Worm (Caenorhabditis elegans) whole organism, early embryonic: Measurements from ENCODE around the gene cng-3.

Experiments used
- B0310.2 ChIP-seq: sonication (generic microtip); optimal IDR thresholded peaks from 2 replicates; lab custom pipeline; 2016; ENCODE audit warnings: mild to moderate bottlenecking, missing genetic modification characterization, missing compliant biosample characterization
- F13C5.2 ChIP-seq: sonication (generic microtip); optimal IDR thresholded peaks from 2 replicates; lab custom pipeline; 2017; ENCODE audit warnings: mild to moderate bottlenecking, missing genetic modification characterization, inconsistent platforms, missing compliant biosample characterization
- aly-1 ChIP-seq: sonication (generic microtip); optimal IDR thresholded peaks from 2 replicates; lab custom pipeline; 2016; ENCODE audit warnings: missing genetic modification characterization, missing compliant biosample characterization
- ama-1 ChIP-seq: fragments of 150-350 bp; optimal IDR thresholded peaks from 2 replicates; lab custom pipeline; 2014
- ceh-13 ChIP-seq: fragments of 200-800 bp; sonication (Bioruptor generic); optimal IDR thresholded peaks from 2 replicates; lab custom pipeline; 2018; ENCODE audit warnings: mild to moderate bottlenecking, missing genetic modification characterization, missing compliant biosample characterization
- ceh-36 ChIP-seq: sonication (generic microtip); optimal IDR thresholded peaks from 2 replicates; lab custom pipeline; 2016; ENCODE audit warnings: missing genetic modification characterization, inconsistent platforms, missing compliant biosample characterization
- ets-7 ChIP-seq: sonication (generic microtip); optimal IDR thresholded peaks from 2 replicates; lab custom pipeline; 2016; ENCODE audit warnings: missing genotype, missing genetic modification characterization, missing compliant biosample characterization
- flt-1 ChIP-seq: fragments of 200-800 bp; sonication (Bioruptor generic); IDR thresholded peaks from 2 replicates; pipeline ENCODE4 v1.3.6; 2022; ENCODE audit warnings: missing genetic modification characterization, missing compliant biosample characterization
- hmbx-1 ChIP-seq: sonication (generic microtip); optimal IDR thresholded peaks from 2 replicates; lab custom pipeline; 2016; ENCODE audit warnings: mild to moderate bottlenecking, missing genetic modification characterization, missing compliant biosample characterization
- hmg-4 ChIP-seq: fragments of 200-800 bp; sonication (Bioruptor generic); optimal IDR thresholded peaks from 2 replicates; lab custom pipeline; 2018; ENCODE audit warnings: mild to moderate bottlenecking, missing genetic modification characterization, missing compliant biosample characterization
- hnd-1 ChIP-seq: sonication (generic microtip); optimal IDR thresholded peaks from 2 replicates; lab custom pipeline; 2016; ENCODE audit warnings: missing genetic modification characterization, missing compliant biosample characterization
- pes-1 ChIP-seq: fragments of 200-800 bp; sonication (Bioruptor generic); IDR thresholded peaks from 2 replicates; pipeline ENCODE4 v1.3.6; 2022; ENCODE audit warnings: missing genetic modification reagents, missing genetic modification characterization, missing compliant biosample characterization
- scrt-1 ChIP-seq: fragments of 200-800 bp; sonication (Bioruptor generic); IDR thresholded peaks from 2 replicates; pipeline ENCODE4 v1.3.6; 2022; ENCODE audit warnings: missing genetic modification characterization, missing compliant biosample characterization
- sea-1 ChIP-seq: fragments of 200-800 bp; sonication (Bioruptor generic); conservative IDR thresholded peaks from 2 replicates; pipeline ENCODE4 v1.3.6; 2022; ENCODE audit warnings: missing genetic modification characterization, missing compliant biosample characterization
- tbx-11 ChIP-seq: fragments of 200-800 bp; sonication (Bioruptor generic); IDR thresholded peaks from 2 replicates; pipeline ENCODE4 v1.3.6; 2022; ENCODE audit warnings: missing genetic modification characterization, missing compliant biosample characterization
- tbx-37 ChIP-seq: fragments of 200-800 bp; sonication (Bioruptor generic); conservative IDR thresholded peaks from 2 replicates; pipeline ENCODE4 v1.3.6; 2022; ENCODE audit warnings: missing genetic modification reagents, missing genetic modification characterization, missing compliant biosample characterization
- tra-4 ChIP-seq: sonication (generic microtip); optimal IDR thresholded peaks from 2 replicates; lab custom pipeline; 2017; ENCODE audit warnings: missing genetic modification characterization, missing compliant biosample characterization

The cng-3 gene

ce11 chrIV:9485972-9486371, 5.1 kb upstream of the cng-3 start, which contains the start of gene sru-2:
Gene sru-2 (plus strand): TSS chrIV:9486272.
- TF ChIP-seq tra-4 (tag; lab: Kevin White, UChicago) (no peak), flt-1 (GFP tag; lab: Robert Waterston, UW) (no peak), hmbx-1 (tag; lab: Kevin White, UChicago) (no peak), aly-1 (tag; lab: Kevin White, UChicago) (no peak), tbx-37 (GFP tag; lab: Robert Waterston, UW) (no peak)

ce11 chrIV:9485040-9485439, 4.2 kb upstream of the cng-3 start, which contains the start of gene gadr-2:
Gene gadr-2 (minus strand): TSS chrIV:9485140.
- no peak for TF ChIP-seq B0310.2 (tag; lab: Kevin White, UChicago)
- no peak for TF ChIP-seq sea-1 (GFP tag; lab: Robert Waterston, UW)
- TF ChIP-seq tbx-37 (GFP tag; lab: Robert Waterston, UW): no peak
- TF ChIP-seq ceh-13: no peak
- no peak for TF ChIP-seq aly-1 (tag; lab: Kevin White, UChicago)
- TF ChIP-seq F13C5.2 (tag; lab: Kevin White, UChicago): no peak
- no peak for TF ChIP-seq scrt-1 (GFP tag; lab: Robert Waterston, UW)
- TF ChIP-seq hmg-4 (GFP tag; lab: Kevin White, UChicago): no peak
- TF ChIP-seq flt-1 (GFP tag; lab: Robert Waterston, UW): no peak
- TF ChIP-seq hmbx-1 (tag; lab: Kevin White, UChicago): no peak
- TF ChIP-seq tbx-11 (GFP tag; lab: Robert Waterston, UW): no peak
- no peak for TF ChIP-seq ama-1 (lab: Kevin White, UChicago)

ce11 chrIV:9477135-9477928, 3.5 kb downstream of the cng-3 start, which contains the start of gene wrt-3:
Gene wrt-3 (minus strand): TSS chrIV:9477456.
- TF ChIP-seq ets-7 (tag; lab: Kevin White, UChicago): peak; percentile 86
- TF ChIP-seq ceh-13: peak; percentile 93
- peak; percentile 95 for TF ChIP-seq ceh-36
- no peak for TF ChIP-seq ama-1 (lab: Kevin White, UChicago)
- peak; percentile 95 for TF ChIP-seq aly-1 (tag; lab: Kevin White, UChicago)
- TF ChIP-seq B0310.2 (tag; lab: Kevin White, UChicago): peak; percentile 92
- TF ChIP-seq hnd-1: peak; percentile 87
- TF ChIP-seq flt-1 (GFP tag; lab: Robert Waterston, UW): peak; percentile 95
- TF ChIP-seq pes-1: peak; percentile 98
- peak; percentile 91 for TF ChIP-seq F13C5.2 (tag; lab: Kevin White, UChicago)
- TF ChIP-seq tra-4 (tag; lab: Kevin White, UChicago): peak; percentile 87
- no peak for TF ChIP-seq hmg-4 (GFP tag; lab: Kevin White, UChicago)
- peak; percentile 94 for TF ChIP-seq tbx-37 (GFP tag; lab: Robert Waterston, UW)
- TF ChIP-seq hmbx-1 (tag; lab: Kevin White, UChicago): peak; percentile 81
- TF ChIP-seq scrt-1 (GFP tag; lab: Robert Waterston, UW): peak; percentile 99
- no peak; the same call in 1 of the 2 replicates for TF ChIP-seq sea-1 (GFP tag; lab: Robert Waterston, UW)
- peak; percentile 98 for TF ChIP-seq tbx-11 (GFP tag; lab: Robert Waterston, UW)

ce11 chrIV:9469293-9469692, 11.5 kb downstream of the cng-3 start:
- TF ChIP-seq ceh-13 (no peak), hnd-1 (no peak), hmbx-1 (tag; lab: Kevin White, UChicago) (no peak), flt-1 (GFP tag; lab: Robert Waterston, UW) (no peak), scrt-1 (GFP tag; lab: Robert Waterston, UW) (no peak), pes-1 (no peak), F13C5.2 (tag; lab: Kevin White, UChicago) (no peak), tra-4 (tag; lab: Kevin White, UChicago) (no peak), tbx-37 (GFP tag; lab: Robert Waterston, UW) (no peak), ceh-36 (no peak), ets-7 (tag; lab: Kevin White, UChicago) (no peak), hmg-4 (GFP tag; lab: Kevin White, UChicago) (no peak), aly-1 (tag; lab: Kevin White, UChicago) (no peak), sea-1 (GFP tag; lab: Robert Waterston, UW) (no peak)

ce11 chrIV:9467418-9467817, 13.4 kb downstream of the cng-3 start, which contains the start of gene F38E11.6:
Gene F38E11.6 (minus strand): TSS chrIV:9467518.
- TF ChIP-seq hnd-1 (no peak), ceh-13 (no peak), sea-1 (GFP tag; lab: Robert Waterston, UW) (no peak), tbx-37 (GFP tag; lab: Robert Waterston, UW) (no peak), hmg-4 (GFP tag; lab: Kevin White, UChicago) (no peak), ets-7 (tag; lab: Kevin White, UChicago) (no peak), flt-1 (GFP tag; lab: Robert Waterston, UW) (no peak), pes-1 (no peak), ama-1 (lab: Kevin White, UChicago) (no peak), tbx-11 (GFP tag; lab: Robert Waterston, UW) (no peak), B0310.2 (tag; lab: Kevin White, UChicago) (no peak), aly-1 (tag; lab: Kevin White, UChicago) (no peak), hmbx-1 (tag; lab: Kevin White, UChicago) (no peak), F13C5.2 (tag; lab: Kevin White, UChicago) (no peak), tra-4 (tag; lab: Kevin White, UChicago) (no peak), scrt-1 (GFP tag; lab: Robert Waterston, UW) (no peak), ceh-36 (no peak)

ce11 chrIV:9464345-9464783, 16.5 kb downstream of the cng-3 start:
- TF ChIP-seq F13C5.2 (tag; lab: Kevin White, UChicago) (no peak), scrt-1 (GFP tag; lab: Robert Waterston, UW) (no peak), ets-7 (tag; lab: Kevin White, UChicago) (no peak), tra-4 (tag; lab: Kevin White, UChicago) (no peak), hnd-1 (no peak), flt-1 (GFP tag; lab: Robert Waterston, UW) (no peak), ama-1 (lab: Kevin White, UChicago) (no peak), aly-1 (tag; lab: Kevin White, UChicago) (no peak), pes-1 (no peak), hmg-4 (GFP tag; lab: Kevin White, UChicago) (no peak), tbx-11 (GFP tag; lab: Robert Waterston, UW) (no peak), sea-1 (GFP tag; lab: Robert Waterston, UW) (no peak), ceh-36 (no peak), B0310.2 (tag; lab: Kevin White, UChicago) (no peak), hmbx-1 (tag; lab: Kevin White, UChicago) (no peak), ceh-13 (no peak)
